Worm (Caenorhabditis elegans): ENCODE measurements around the gene fbxa-142.

The fbxa-142 gene

DNA sequence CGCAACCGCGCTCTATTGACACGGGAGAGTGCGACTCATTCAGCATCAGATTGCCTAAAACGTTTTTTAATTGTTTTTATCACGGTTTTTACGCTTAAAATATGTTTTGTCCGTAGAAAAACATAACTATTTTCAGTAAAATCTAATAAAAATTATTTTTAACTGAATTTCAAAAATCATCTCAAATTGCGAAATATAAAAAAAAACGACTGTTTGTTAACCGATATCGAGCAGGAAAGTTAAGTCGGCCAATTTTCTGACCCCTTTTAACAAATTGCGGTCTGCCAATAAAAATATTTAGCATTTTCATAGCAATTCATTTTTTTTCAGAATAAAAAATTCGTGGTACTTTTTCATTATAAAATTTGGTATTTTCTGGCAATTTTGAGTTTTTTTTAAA, 10.7 kb downstream of the fbxa-142 start:
- no peak for TF ChIP-seq ceh-83 (GFP tag; optimal IDR thresholded peaks at IDR 0.05)
- no peak for TF ChIP-seq cnd-1 (tag; optimal IDR thresholded peaks at IDR 0.05)
- no peak for TF ChIP-seq lin-13 (tag; optimal IDR thresholded peaks at IDR 0.05)
- no peak for TF ChIP-seq elt-1 (tag; optimal IDR thresholded peaks at IDR 0.05; ENCODE audit: borderline replicate concordance, insufficient read depth)
- TF ChIP-seq nhr-237 (tag; optimal IDR thresholded peaks at IDR 0.05) = no peak
- TF ChIP-seq unc-62 (GFP tag; optimal IDR thresholded peaks at IDR 0.05) = no peak
- no peak for TF ChIP-seq hlh-1 (tag; optimal IDR thresholded peaks at IDR 0.05)

DNA sequence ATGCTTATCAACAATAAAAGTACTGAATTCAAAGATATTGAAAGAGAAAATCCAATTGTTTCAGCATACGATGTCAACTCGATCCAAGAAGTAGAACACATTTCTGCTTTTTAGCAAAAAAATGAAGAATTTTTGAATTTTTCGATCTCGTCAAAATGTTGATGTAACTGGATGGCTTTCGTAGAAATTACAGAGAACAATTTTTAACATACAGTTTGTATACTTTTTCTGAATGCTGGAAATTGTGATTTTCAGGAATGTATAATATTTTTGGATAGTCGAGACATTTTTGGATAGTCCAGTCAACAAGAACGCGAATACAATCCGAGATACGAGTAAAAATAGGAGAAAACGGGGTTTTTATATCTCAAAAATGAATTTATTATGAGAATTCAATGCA, 12.5 kb downstream of the fbxa-142 start, which contains the start of gene str-103:
TSS of gene str-103 (minus strand) at position 101 of the 400 bp plus-strand sequence.
- TF ChIP-seq lin-32 (GFP tag; optimal IDR thresholded peaks at IDR 0.05) = no peak
- no peak for TF ChIP-seq hlh-1 (tag; optimal IDR thresholded peaks at IDR 0.05)
- TF ChIP-seq mls-2 (tag; optimal IDR thresholded peaks at IDR 0.05) = no peak
- no peak for TF ChIP-seq flh-1 (GFP tag; optimal IDR thresholded peaks at IDR 0.05)
- TF ChIP-seq mab-5 (tag; optimal IDR thresholded peaks at IDR 0.05) = no peak
- no peak for TF ChIP-seq nhr-76 (tag; optimal IDR thresholded peaks at IDR 0.05)
- no peak for TF ChIP-seq ztf-11 (tag; optimal IDR thresholded peaks at IDR 0.05)
- TF ChIP-seq pha-4 (tag; optimal IDR thresholded peaks at IDR 0.05) = no peak
- no peak for TF ChIP-seq blmp-1 (tag; optimal IDR thresholded peaks at IDR 0.05)
- TF ChIP-seq zip-8 (tag; optimal IDR thresholded peaks at IDR 0.05) = no peak
- TF ChIP-seq M03D4.4 (tag; optimal IDR thresholded peaks at IDR 0.05) = no peak
- no peak for TF ChIP-seq bed-3 (GFP tag; optimal IDR thresholded peaks at IDR 0.05)

DNA sequence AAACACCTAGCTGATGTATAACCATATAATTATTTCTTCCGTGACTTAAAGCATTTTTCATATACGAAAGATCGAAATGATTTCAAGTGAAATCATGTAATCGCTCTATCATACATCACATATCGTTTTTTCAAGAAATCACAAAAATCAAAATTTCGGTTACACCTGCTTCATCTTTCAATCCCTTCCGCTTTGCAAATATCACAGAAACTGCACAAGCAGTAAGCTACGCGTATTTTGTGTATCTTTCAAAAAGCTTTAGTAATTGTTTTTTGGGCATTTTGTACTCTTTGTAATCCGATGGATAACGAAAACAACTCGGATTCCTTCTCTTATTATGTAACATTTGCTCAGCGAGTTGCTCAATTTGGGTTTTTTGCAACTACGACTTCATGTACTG, 15.8 kb downstream of the fbxa-142 start, which contains the start of gene str-25:
TSS of gene str-25 (plus strand) at position 301 of the 400 bp plus-strand sequence.
- TF ChIP-seq ceh-43 (GFP tag; optimal IDR thresholded peaks at IDR 0.05) (no peak), hlh-1 (tag; optimal IDR thresholded peaks at IDR 0.05) (no peak), nhr-2 (tag; optimal IDR thresholded peaks at IDR 0.05) (no peak), nhr-76 (tag; optimal IDR thresholded peaks at IDR 0.05) (no peak), blmp-1 (tag; optimal IDR thresholded peaks at IDR 0.05) (no peak), lsy-2 (tag; optimal IDR thresholded peaks at IDR 0.05) (no peak), lin-13 (tag; optimal IDR thresholded peaks at IDR 0.05) (no peak), ces-1 (GFP tag; optimal IDR thresholded peaks at IDR 0.05) (no peak), lin-32 (GFP tag; optimal IDR thresholded peaks at IDR 0.05) (no peak), ztf-11 (tag; optimal IDR thresholded peaks at IDR 0.05) (no peak), flh-1 (GFP tag; optimal IDR thresholded peaks at IDR 0.05) (no peak)

DNA sequence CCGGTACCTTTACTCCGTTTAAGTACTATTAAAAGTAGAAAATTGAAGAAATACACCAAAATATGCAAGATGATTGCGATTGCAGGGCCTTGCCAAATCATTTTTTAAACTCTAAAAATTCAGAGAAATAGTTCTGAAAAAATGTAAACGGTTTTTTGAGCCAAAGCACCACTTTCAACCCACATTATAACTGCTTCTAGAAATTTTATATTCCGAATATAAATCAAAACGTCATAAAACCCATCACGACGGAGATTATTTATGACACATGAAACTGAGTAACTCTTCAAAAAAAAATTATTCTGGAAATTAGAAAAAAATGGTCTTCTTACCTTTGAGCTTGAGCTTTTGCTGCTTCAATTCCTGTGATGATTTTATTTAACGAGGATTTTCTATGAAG, 16.9 kb downstream of the fbxa-142 start, which contains the start of gene srxa-16:
TSS of gene srxa-16 (minus strand) at position 101 of the 400 bp plus-strand sequence.
- TF ChIP-seq lin-13 (tag; optimal IDR thresholded peaks at IDR 0.05) (no peak), unc-62 (GFP tag; optimal IDR thresholded peaks at IDR 0.05) (no peak), lsy-2 (tag; optimal IDR thresholded peaks at IDR 0.05) (no peak), ceh-83 (GFP tag; optimal IDR thresholded peaks at IDR 0.05) (no peak), drap-1 (GFP tag; optimal IDR thresholded peaks at IDR 0.05) (no peak), pha-4 (tag; optimal IDR thresholded peaks at IDR 0.05) (no peak), snpc-4 (tag; optimal IDR thresholded peaks at IDR 0.05) (no peak), mab-5 (tag; optimal IDR thresholded peaks at IDR 0.05) (no peak), ham-2 (GFP tag; optimal IDR thresholded peaks at IDR 0.05) (no peak), lin-32 (GFP tag; optimal IDR thresholded peaks at IDR 0.05) (no peak), ceh-43 (GFP tag; optimal IDR thresholded peaks at IDR 0.05) (no peak), zip-8 (tag; optimal IDR thresholded peaks at IDR 0.05) (no peak), ces-1 (GFP tag; optimal IDR thresholded peaks at IDR 0.05) (no peak)

DNA sequence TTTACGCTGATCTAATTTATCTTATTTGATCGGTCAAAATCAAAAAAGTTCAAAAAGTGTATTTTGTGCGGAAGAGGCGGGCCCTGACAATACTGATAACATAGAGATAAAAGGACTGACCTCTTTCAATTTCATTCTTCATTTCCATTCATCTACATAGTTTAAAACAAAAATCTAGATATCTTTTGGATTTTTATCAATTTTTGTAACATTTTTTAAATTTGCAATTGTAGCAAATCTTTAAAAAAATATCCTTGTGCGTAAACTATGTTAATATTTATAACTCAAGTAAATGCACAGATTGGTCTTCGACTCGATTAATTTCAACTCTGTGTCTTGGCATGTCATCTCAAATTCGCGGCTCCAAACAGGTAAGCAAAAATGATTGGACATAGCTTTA, 27.6 kb downstream of the fbxa-142 start, which contains the start of gene argk-1:
TSS of gene argk-1 (plus strand) at position 301 of the 400 bp plus-strand sequence.
- TF ChIP-seq lin-32 (GFP tag; optimal IDR thresholded peaks at IDR 0.05) (no peak), cnd-1 (tag; optimal IDR thresholded peaks at IDR 0.05) (no peak), ztf-11 (tag; optimal IDR thresholded peaks at IDR 0.05) (no peak), unc-120 (tag; optimal IDR thresholded peaks at IDR 0.05; ENCODE audit: poor library complexity, severe bottlenecking) (no peak), blmp-1 (tag; optimal IDR thresholded peaks at IDR 0.05) (no peak), zip-8 (tag; optimal IDR thresholded peaks at IDR 0.05) (no peak), ceh-83 (GFP tag; optimal IDR thresholded peaks at IDR 0.05) (no peak)

DNA sequence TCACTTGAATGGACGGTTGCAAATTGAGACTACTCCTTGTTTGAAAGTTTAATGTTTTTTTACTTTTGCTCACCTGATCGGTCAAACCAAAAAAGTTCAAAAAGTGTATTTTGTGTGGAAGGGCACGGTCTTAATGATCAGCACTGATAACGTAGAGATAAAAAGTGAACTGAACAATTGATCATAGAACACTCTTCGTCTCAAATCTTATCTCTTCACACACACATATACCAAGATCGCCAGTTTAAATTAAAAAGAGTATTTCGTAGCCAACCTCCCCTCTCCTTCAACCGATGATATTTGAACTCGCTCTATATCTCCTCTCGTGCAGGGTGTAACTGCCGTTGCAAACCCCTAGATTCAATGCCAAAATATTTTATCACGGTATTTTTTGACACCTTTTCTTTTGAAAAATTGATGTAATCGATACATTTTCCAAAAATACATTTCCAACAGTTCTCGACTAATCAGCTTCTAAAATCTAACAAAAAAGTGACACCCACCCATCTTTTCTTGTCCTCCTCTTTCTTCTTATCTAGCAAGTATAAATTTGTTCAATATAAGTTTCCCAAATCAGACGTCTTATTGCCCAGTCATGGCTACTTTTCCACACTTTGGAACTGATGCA, 30.9 kb downstream of the fbxa-142 start, which contains the start of gene cth-1:
TSS of gene cth-1 (plus strand) at position 578 of the 628 bp plus-strand sequence.
- no peak for TF ChIP-seq ceh-43 (GFP tag; optimal IDR thresholded peaks at IDR 0.05)
- no peak for TF ChIP-seq bed-3 (GFP tag; optimal IDR thresholded peaks at IDR 0.05)
- no peak for TF ChIP-seq snpc-4 (tag; optimal IDR thresholded peaks at IDR 0.05)
- no peak for TF ChIP-seq ceh-83 (GFP tag; optimal IDR thresholded peaks at IDR 0.05)
- no peak for TF ChIP-seq tbx-8 (GFP tag; optimal IDR thresholded peaks at IDR 0.05)
- no peak for TF ChIP-seq ceh-39 (tag; optimal IDR thresholded peaks at IDR 0.05)
- no peak for TF ChIP-seq ces-1 (GFP tag; optimal IDR thresholded peaks at IDR 0.05)
- TF ChIP-seq mep-1 (tag; optimal IDR thresholded peaks at IDR 0.05) = no peak
- TF ChIP-seq elt-1 (tag; optimal IDR thresholded peaks at IDR 0.05; ENCODE audit: borderline replicate concordance, insufficient read depth) = no peak
- TF ChIP-seq unc-39 (tag; optimal IDR thresholded peaks at IDR 0.05) = no peak
- TF ChIP-seq lin-32 (GFP tag; optimal IDR thresholded peaks at IDR 0.05) = no peak
- TF ChIP-seq ham-2 (GFP tag; optimal IDR thresholded peaks at IDR 0.05) = no peak
- TF ChIP-seq ztf-11 (tag; optimal IDR thresholded peaks at IDR 0.05) = no peak
- no peak for TF ChIP-seq nhr-28 (tag; optimal IDR thresholded peaks at IDR 0.05)
- no peak for TF ChIP-seq cnd-1 (tag; optimal IDR thresholded peaks at IDR 0.05)

Measured in whole organism, mixed stage, embryonic.